Worm (Caenorhabditis elegans): Measurements from ENCODE around the gene cnnm-2.
A peak's percentile ranks its signal among the peaks of the same experiment; 100 is the strongest.

Gene cnnm-2

DNA sequence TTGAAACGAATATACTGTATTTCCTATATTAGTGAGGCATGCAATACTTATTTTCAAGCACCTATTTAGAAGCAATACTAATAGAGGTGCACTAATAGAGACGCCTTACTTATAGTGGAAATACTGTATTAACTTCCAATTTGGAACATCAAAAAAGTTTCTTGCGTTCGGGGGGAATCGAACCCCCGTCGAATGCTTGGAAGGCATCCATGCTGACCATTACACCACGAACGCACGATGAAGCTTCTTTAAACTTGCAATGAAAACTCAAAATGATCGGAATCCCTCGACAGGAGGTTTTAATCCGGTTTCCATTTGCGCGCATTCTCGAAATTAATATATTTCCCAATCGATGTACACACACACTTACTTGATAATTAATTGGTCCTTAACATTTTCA, 26.3 kb downstream of the cnnm-2 start:
- TF ChIP-seq akir-1 (GFP tag; optimal IDR thresholded peaks at IDR 0.05), result no peak
- no peak for TF ChIP-seq ets-4 (GFP tag; optimal IDR thresholded peaks at IDR 0.05)
- peak; percentile 45 for TF ChIP-seq him-1 (tag; optimal IDR thresholded peaks at IDR 0.05)
- TF ChIP-seq nhr-90 (tag; optimal IDR thresholded peaks at IDR 0.05), result peak; percentile 40
- no peak for TF ChIP-seq ekl-4 (GFP tag; IDR thresholded peaks at IDR 0.05)
- peak; percentile 59; the same call in 1 of the 2 replicates for TF ChIP-seq pbrm-1 (GFP tag; IDR thresholded peaks at IDR 0.05)
- TF ChIP-seq let-526 (GFP tag; IDR thresholded peaks at IDR 0.05), result no peak
- no peak for TF ChIP-seq lin-35 (GFP tag; optimal IDR thresholded peaks at IDR 0.05)
- TF ChIP-seq F49E8.2 (tag; optimal IDR thresholded peaks at IDR 0.05; ENCODE audit: insufficient read depth), result no peak
- peak; percentile 58 for TF ChIP-seq hmg-1.2 (GFP tag; IDR thresholded peaks at IDR 0.05)
- TF ChIP-seq unc-130 (GFP tag; optimal IDR thresholded peaks at IDR 0.05), result no peak
- peak; percentile 68 for TF ChIP-seq ZK185.1 (tag; optimal IDR thresholded peaks at IDR 0.05; ENCODE audit: poor library complexity, severe bottlenecking)
- no peak for TF ChIP-seq T26A5.8 (tag; optimal IDR thresholded peaks at IDR 0.05)
- TF ChIP-seq pha-4 (tag; optimal IDR thresholded peaks at IDR 0.05), result no peak
- TF ChIP-seq ceh-79 (tag; optimal IDR thresholded peaks at IDR 0.05), result no peak
- TF ChIP-seq die-1 (tag; optimal IDR thresholded peaks at IDR 0.05), result peak; percentile 70
- no peak for TF ChIP-seq tlf-1 (GFP tag; optimal IDR thresholded peaks at IDR 0.05)
- TF ChIP-seq F55B11.4 (tag; optimal IDR thresholded peaks at IDR 0.05; ENCODE audit: borderline replicate concordance, insufficient read depth), result no peak
- 0 out of 2 replicates have a peak, but pooled peaks have one; percentile 10 for TF ChIP-seq ceh-91 (GFP tag; IDR thresholded peaks at IDR 0.05)
- peak; percentile 26 for TF ChIP-seq mxl-1 (tag; optimal IDR thresholded peaks at IDR 0.05)
- 0 out of 2 replicates have a peak, but pooled peaks have one; percentile 69 for TF ChIP-seq ztf-28 (GFP tag; IDR thresholded peaks at IDR 0.05)
- no peak for TF ChIP-seq unc-62 (GFP tag; optimal IDR thresholded peaks at IDR 0.05)
- TF ChIP-seq hlh-12 (tag; optimal IDR thresholded peaks at IDR 0.05), result peak; percentile 49
- TF ChIP-seq nhr-120 (GFP tag; IDR thresholded peaks at IDR 0.05), result no peak
- TF ChIP-seq madf-6 (GFP tag; IDR thresholded peaks at IDR 0.05), result no peak
- TF ChIP-seq atf-7 (tag; optimal IDR thresholded peaks at IDR 0.05), result no peak
- peak; percentile 92 for TF ChIP-seq rpc-1 (optimal IDR thresholded peaks at IDR 0.05)
- peak; percentile 89 for TF ChIP-seq rpc-1 (tag; optimal IDR thresholded peaks at IDR 0.05)
- no peak for TF ChIP-seq T07F8.4 (tag; optimal IDR thresholded peaks at IDR 0.05)
- peak; percentile 66; the same call in 1 of the 2 replicates for TF ChIP-seq ztf-25 (GFP tag; IDR thresholded peaks at IDR 0.05)
- no peak for TF ChIP-seq fkh-3 (tag; optimal IDR thresholded peaks at IDR 0.05)
- no peak for TF ChIP-seq C06A6.2 (GFP tag; conservative IDR thresholded peaks at IDR 0.05)
- no peak for TF ChIP-seq snpc-1.1 (tag; optimal IDR thresholded peaks at IDR 0.05; ENCODE audit: insufficient read depth)
- no peak for TF ChIP-seq lag-1 (GFP tag; IDR thresholded peaks at IDR 0.05)
- 0 out of 2 replicates have a peak, but pooled peaks have one; percentile 46 for TF ChIP-seq madf-3 (GFP tag; IDR thresholded peaks at IDR 0.05)
- no peak for TF ChIP-seq F33H1.4 (GFP tag; IDR thresholded peaks at IDR 0.05)
- peak; percentile 66 for TF ChIP-seq D2030.7 (GFP tag; IDR thresholded peaks at IDR 0.05)
- TF ChIP-seq ceh-40 (GFP tag; IDR thresholded peaks at IDR 0.05), result 0 out of 2 replicates have a peak, but pooled peaks have one; percentile 65
- no peak for TF ChIP-seq repo-1 (tag; optimal IDR thresholded peaks at IDR 0.05)
- TF ChIP-seq F37B4.10 (GFP tag; IDR thresholded peaks at IDR 0.05), result no peak
- no peak for TF ChIP-seq lin-54 (GFP tag; optimal IDR thresholded peaks at IDR 0.05)
- no peak for TF ChIP-seq cebp-1 (GFP tag; IDR thresholded peaks at IDR 0.05)
- TF ChIP-seq cebp-1 (tag; optimal IDR thresholded peaks at IDR 0.05), result peak; percentile 20
- no peak for TF ChIP-seq ztf-6 (GFP tag; IDR thresholded peaks at IDR 0.05)
- TF ChIP-seq ccch-3 (GFP tag; optimal IDR thresholded peaks at IDR 0.05), result no peak
- TF ChIP-seq B0261.1 (tag; optimal IDR thresholded peaks at IDR 0.05), result peak; percentile 70
- TF ChIP-seq zim-3 (tag; optimal IDR thresholded peaks at IDR 0.05), result peak; percentile 15
- TF ChIP-seq egrh-3 (GFP tag; IDR thresholded peaks at IDR 0.05), result no peak
- peak; percentile 30 for TF ChIP-seq snpc-1.3 (tag; optimal IDR thresholded peaks at IDR 0.05; ENCODE audit: insufficient read depth)
- no peak for TF ChIP-seq ceh-58 (GFP tag; IDR thresholded peaks at IDR 0.05)
